Fruit fly (Drosophila melanogaster): Measurements from ENCODE around the gene CG34269.
A peak's percentile ranks its signal among the peaks of the same experiment; 100 is the strongest.

CG34269 gene

DNA sequence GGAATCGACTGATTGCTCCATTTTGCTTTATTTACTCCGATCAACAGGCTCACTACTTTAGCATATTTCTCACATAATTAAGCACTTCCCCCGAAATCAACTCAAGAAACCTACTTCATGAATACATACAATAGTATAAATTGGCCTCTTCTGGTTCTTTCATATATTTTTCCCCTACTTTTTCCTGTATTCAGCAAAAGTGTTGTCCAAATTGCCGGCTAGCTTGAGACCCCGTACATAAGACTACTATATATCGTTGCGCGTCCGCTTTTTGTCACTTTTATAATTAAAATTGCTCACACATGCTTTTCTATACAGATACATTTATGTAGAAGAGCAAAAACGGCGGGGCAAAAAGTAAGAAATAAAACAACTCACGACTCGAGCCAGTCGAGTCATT is 38.8 kb upstream of the CG34269 start:
- TF ChIP-seq Pif1A (GFP tag; optimal IDR thresholded peaks at IDR 0.05): no peak
- no peak for TF ChIP-seq D1 (tag; optimal IDR thresholded peaks at IDR 0.05)
- TF ChIP-seq fd96Ca (GFP tag; IDR thresholded peaks at IDR 0.05): no peak
- TF ChIP-seq CG14655 (GFP tag; optimal IDR thresholded peaks at IDR 0.05): no peak
- no peak for TF ChIP-seq CG32121 (GFP tag; IDR thresholded peaks at IDR 0.05)
- no peak for TF ChIP-seq CG8159 (tag; optimal IDR thresholded peaks at IDR 0.05)
- TF ChIP-seq Pif1B (GFP tag; optimal IDR thresholded peaks at IDR 0.05): no peak
- no peak for TF ChIP-seq CG8301 (tag; optimal IDR thresholded peaks at IDR 0.05)

dm6 chr3L:489922-490807 is 38.0 kb upstream of the CG34269 start:
- TF ChIP-seq CG34367 (tag; optimal IDR thresholded peaks at IDR 0.05): no peak
- TF ChIP-seq Snoo (tag; optimal IDR thresholded peaks at IDR 0.05): no peak
- no peak for TF ChIP-seq D1 (tag; optimal IDR thresholded peaks at IDR 0.05)
- no peak for TF ChIP-seq CG17806 (tag; optimal IDR thresholded peaks at IDR 0.05)
- peak; percentile 54; the same call in 2 of the 3 replicates for TF ChIP-seq CG4496 (GFP tag; IDR thresholded peaks at IDR 0.05)
- 0 out of 2 replicates have a peak, but pooled peaks have one; percentile 20 for TF ChIP-seq rn (GFP tag; IDR thresholded peaks at IDR 0.05)
- TF ChIP-seq Pif1B (GFP tag; optimal IDR thresholded peaks at IDR 0.05): no peak
- no peak for TF ChIP-seq CG15710 (tag; optimal IDR thresholded peaks at IDR 0.05)
- no peak for TF ChIP-seq Pif1A (GFP tag; optimal IDR thresholded peaks at IDR 0.05)
- no peak for TF ChIP-seq CG9948 (tag; optimal IDR thresholded peaks at IDR 0.05)
- peak; percentile 12 for TF ChIP-seq CG14655 (GFP tag; optimal IDR thresholded peaks at IDR 0.05)
- no peak for TF ChIP-seq CG8159 (tag; optimal IDR thresholded peaks at IDR 0.05)
- TF ChIP-seq CG12605 (GFP tag; IDR thresholded peaks at IDR 0.05): peak; percentile 56
- TF ChIP-seq Ets98B (GFP tag; IDR thresholded peaks at IDR 0.05): 0 out of 2 replicates have a peak, but pooled peaks have one; percentile 21
- peak; percentile 15 for TF ChIP-seq CG8301 (tag; optimal IDR thresholded peaks at IDR 0.05)
- peak; percentile 57; the same call in 1 of the 2 replicates for TF ChIP-seq CG32121 (GFP tag; IDR thresholded peaks at IDR 0.05)
- TF ChIP-seq CG10348 (GFP tag; IDR thresholded peaks at IDR 0.05): no peak
- TF ChIP-seq EcR (GFP tag; optimal IDR thresholded peaks at IDR 0.05): peak; percentile 4
- TF ChIP-seq gl (tag; optimal IDR thresholded peaks at IDR 0.05): no peak
- TF ChIP-seq fd96Ca (GFP tag; IDR thresholded peaks at IDR 0.05): 0 out of 3 replicates have a peak, but pooled peaks have one; percentile 16
- peak; percentile 43 for TF ChIP-seq CG13204 (GFP tag; optimal IDR thresholded peaks at IDR 0.05)

DNA sequence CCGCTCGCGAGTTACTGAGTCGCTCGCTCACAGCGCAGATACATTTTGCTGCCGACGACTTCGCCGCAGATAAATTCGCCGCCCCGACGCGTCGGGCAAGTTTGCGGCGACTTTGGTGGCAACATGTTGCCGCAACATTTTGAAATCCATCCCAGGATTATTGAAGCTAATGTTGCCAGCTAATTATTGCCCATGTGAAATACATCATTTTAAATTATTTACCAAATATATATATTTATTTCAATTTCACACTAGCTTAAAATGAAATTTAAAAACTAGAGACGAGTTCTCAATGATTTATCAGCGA is 37.4 kb upstream of the CG34269 start:
- TF ChIP-seq Snoo (tag; optimal IDR thresholded peaks at IDR 0.05): no peak
- 0 out of 2 replicates have a peak, but pooled peaks have one; percentile 3 for TF ChIP-seq CG12605 (GFP tag; IDR thresholded peaks at IDR 0.05)
- TF ChIP-seq CG32121 (GFP tag; IDR thresholded peaks at IDR 0.05): no peak
- TF ChIP-seq CG15710 (tag; optimal IDR thresholded peaks at IDR 0.05): no peak
- no peak; the same call in 1 of the 2 replicates for TF ChIP-seq Ets98B (GFP tag; IDR thresholded peaks at IDR 0.05)

- TF ChIP-seq CG9948 (tag; optimal IDR thresholded peaks at IDR 0.05): no peak
- TF ChIP-seq Snoo (tag; optimal IDR thresholded peaks at IDR 0.05): no peak
- no peak for TF ChIP-seq CG10348 (GFP tag; IDR thresholded peaks at IDR 0.05)
- no peak for TF ChIP-seq fd96Ca (GFP tag; IDR thresholded peaks at IDR 0.05)
- no peak for TF ChIP-seq CG32121 (GFP tag; IDR thresholded peaks at IDR 0.05)
- no peak for TF ChIP-seq CG8159 (tag; optimal IDR thresholded peaks at IDR 0.05)
- TF ChIP-seq rn (GFP tag; IDR thresholded peaks at IDR 0.05): no peak
- TF ChIP-seq CG4496 (GFP tag; IDR thresholded peaks at IDR 0.05): no peak
- no peak for TF ChIP-seq CG8301 (tag; optimal IDR thresholded peaks at IDR 0.05)
- TF ChIP-seq CG17806 (tag; optimal IDR thresholded peaks at IDR 0.05): no peak
- TF ChIP-seq Pif1A (GFP tag; optimal IDR thresholded peaks at IDR 0.05): no peak
- TF ChIP-seq CG34367 (tag; optimal IDR thresholded peaks at IDR 0.05): no peak
- TF ChIP-seq Pif1B (GFP tag; optimal IDR thresholded peaks at IDR 0.05): no peak
- TF ChIP-seq EcR (GFP tag; optimal IDR thresholded peaks at IDR 0.05): no peak
- no peak for TF ChIP-seq CG15710 (tag; optimal IDR thresholded peaks at IDR 0.05)
- no peak for TF ChIP-seq CG12605 (GFP tag; IDR thresholded peaks at IDR 0.05)
- no peak for TF ChIP-seq D1 (tag; optimal IDR thresholded peaks at IDR 0.05)
- TF ChIP-seq Ets98B (GFP tag; IDR thresholded peaks at IDR 0.05): no peak
- TF ChIP-seq CG13204 (GFP tag; optimal IDR thresholded peaks at IDR 0.05): no peak
Measured at dm6 chr3L:500351-501015, 27.7 kb upstream of the CG34269 start, which contains the start of the genes CG34267 and CG34268. Gene CG34267, minus strand, starts transcription at chr3L:500451. Gene CG34268, plus strand, starts transcription at chr3L:500965.

dm6 chr3L:505782-506408 is 22.2 kb upstream of the CG34269 start:
- TF ChIP-seq Snoo (tag; optimal IDR thresholded peaks at IDR 0.05): peak; percentile 69
- TF ChIP-seq Pif1B (GFP tag; optimal IDR thresholded peaks at IDR 0.05): no peak
- TF ChIP-seq CG17806 (tag; optimal IDR thresholded peaks at IDR 0.05): no peak
- peak; percentile 54 for TF ChIP-seq rn (GFP tag; IDR thresholded peaks at IDR 0.05)
- no peak for TF ChIP-seq CG8301 (tag; optimal IDR thresholded peaks at IDR 0.05)
- TF ChIP-seq CG12605 (GFP tag; IDR thresholded peaks at IDR 0.05): no peak
- TF ChIP-seq CG15710 (tag; optimal IDR thresholded peaks at IDR 0.05): peak; percentile 23
- TF ChIP-seq CG10348 (GFP tag; IDR thresholded peaks at IDR 0.05): no peak
- no peak for TF ChIP-seq fd96Ca (GFP tag; IDR thresholded peaks at IDR 0.05)
- TF ChIP-seq EcR (GFP tag; optimal IDR thresholded peaks at IDR 0.05): no peak
- TF ChIP-seq CG14655 (GFP tag; optimal IDR thresholded peaks at IDR 0.05): peak; percentile 11
- TF ChIP-seq CG4496 (GFP tag; IDR thresholded peaks at IDR 0.05): peak; percentile 58
- peak; percentile 11 for TF ChIP-seq gl (tag; optimal IDR thresholded peaks at IDR 0.05)
- peak; percentile 12 for TF ChIP-seq Ets98B (GFP tag; IDR thresholded peaks at IDR 0.05)
- no peak for TF ChIP-seq Pif1A (GFP tag; optimal IDR thresholded peaks at IDR 0.05)
- no peak for TF ChIP-seq CG8159 (tag; optimal IDR thresholded peaks at IDR 0.05)
- no peak for TF ChIP-seq CG32121 (GFP tag; IDR thresholded peaks at IDR 0.05)
- TF ChIP-seq CG34367 (tag; optimal IDR thresholded peaks at IDR 0.05): peak; percentile 27
- TF ChIP-seq CG9948 (tag; optimal IDR thresholded peaks at IDR 0.05): no peak
- no peak for TF ChIP-seq CG13204 (GFP tag; optimal IDR thresholded peaks at IDR 0.05)
- TF ChIP-seq D1 (tag; optimal IDR thresholded peaks at IDR 0.05): no peak

Data from whole organism, pupa.